Fruit fly (Drosophila melanogaster) whole organism, prepupa: Measurements from ENCODE around the gene Fibp.
A peak's percentile ranks its signal among the peaks of the same experiment; 100 is the strongest.

ENCODE experiments used
- CG31627 ChIP-seq: fragments of 200-800 bp; sonication (Bioruptor generic); optimal IDR thresholded peaks from 3 replicates; lab custom pipeline; 2016; ENCODE audit warnings: missing biosample characterization, missing genetic modification characterization
- Gug ChIP-seq: fragments of 200-800 bp; sonication (Bioruptor generic); IDR thresholded peaks from 2 replicates; pipeline ENCODE4 v1.3.6; 2022; ENCODE audit warnings: missing biosample characterization, missing genetic modification characterization
- Lpt ChIP-seq: fragments of 200-800 bp; sonication (Bioruptor generic); optimal IDR thresholded peaks from 3 replicates; lab custom pipeline; 2016; ENCODE audit warnings: missing biosample characterization, missing genetic modification characterization
- Met ChIP-seq: fragments of 200-800 bp; sonication (Bioruptor generic); optimal IDR thresholded peaks from 3 replicates; lab custom pipeline; 2016; ENCODE audit warnings: missing biosample characterization, missing genetic modification characterization
- OdsH ChIP-seq: fragments of 200-800 bp; sonication (Bioruptor generic); optimal IDR thresholded peaks from 3 replicates; lab custom pipeline; 2016; ENCODE audit warnings: missing biosample characterization, missing genetic modification characterization
- Smox ChIP-seq: fragments of 200-800 bp; sonication (Bioruptor generic); optimal IDR thresholded peaks from 3 replicates; lab custom pipeline; 2016; ENCODE audit warnings: missing biosample characterization, missing genetic modification characterization
- Sox14 ChIP-seq: fragments of 200-800 bp; sonication (Bioruptor generic); optimal IDR thresholded peaks from 3 replicates; lab custom pipeline; 2016; ENCODE audit warnings: missing biosample characterization, missing genetic modification characterization
- achi ChIP-seq: fragments of 200-800 bp; sonication (Bioruptor generic); optimal IDR thresholded peaks from 3 replicates; lab custom pipeline; 2016; ENCODE audit warnings: missing biosample characterization, missing genetic modification characterization
- eg ChIP-seq: fragments of 200-800 bp; sonication (Bioruptor generic); IDR thresholded peaks from 3 replicates; pipeline ENCODE4 v1.3.6; 2022; ENCODE audit warnings: missing biosample characterization, missing genetic modification characterization

dm6 chr3L:19792717-19793437, 24.9 kb downstream of the Fibp start:
- TF ChIP-seq OdsH (GFP tag; lab: Kevin White, UChicago) (no peak), Gug (peak; percentile 22; the same call in 1 of the 2 replicates), Lpt (GFP tag; lab: Kevin White, UChicago) (peak; percentile 51), eg (GFP tag; lab: Robert Waterston, UW) (peak; percentile 92), CG31627 (GFP tag; lab: Kevin White, UChicago) (no peak), Met (GFP tag; lab: Kevin White, UChicago) (no peak), Smox (GFP tag; lab: Kevin White, UChicago) (no peak), achi (GFP tag; lab: Kevin White, UChicago) (no peak), Sox14 (no peak)
